Worm (Caenorhabditis elegans) whole organism, L3 larva: Measurements from ENCODE around the gene epg-4.

Experiments used
- lin-15B ChIP-seq: fragments of 150-350 bp; optimal IDR thresholded peaks from 2 replicates; lab custom pipeline; 2014; ENCODE audit warnings: missing biosample characterization, missing genetic modification characterization
- nfya-1 ChIP-seq: sonication (generic microtip); optimal IDR thresholded peaks from 2 replicates; lab custom pipeline; 2017; ENCODE audit warnings: missing genetic modification characterization, mild to moderate bottlenecking, missing compliant biosample characterization, antibody characterized with exemption, moderate library complexity; ENCODE audit not compliant: insufficient read depth
- nhr-11 ChIP-seq: fragments of 150-350 bp; optimal IDR thresholded peaks from 2 replicates; lab custom pipeline; 2014; ENCODE audit warnings: missing biosample characterization, missing genetic modification characterization
- nhr-76 ChIP-seq: fragments of 150-350 bp; sonication (generic microtip); optimal IDR thresholded peaks from 5 replicates; lab custom pipeline; 2014; ENCODE audit warnings: missing biosample characterization, missing genetic modification characterization
- skn-1 ChIP-seq: fragments of 150-350 bp; optimal IDR thresholded peaks from 2 replicates; lab custom pipeline; 2014; ENCODE audit warnings: missing biosample characterization, missing genetic modification characterization

ce11 chrIII:7192942-7193665, 11.1 kb downstream of the epg-4 start, which contains the start of gene mec-14:
- TF ChIP-seq nfya-1 = no peak
- TF ChIP-seq skn-1 (tag; lab: Kevin White, UChicago) = no peak
- TF ChIP-seq nhr-11 (tag; lab: Kevin White, UChicago) = no peak
- TF ChIP-seq lin-15B = no peak
- TF ChIP-seq nhr-76 (tag; lab: Kevin White, UChicago) = no peak
